Fruit fly (Drosophila melanogaster): Measurements from ENCODE around the gene FoxP.
A peak's percentile ranks its signal among the peaks of the same experiment; 100 is the strongest.

The FoxP gene

DNA sequence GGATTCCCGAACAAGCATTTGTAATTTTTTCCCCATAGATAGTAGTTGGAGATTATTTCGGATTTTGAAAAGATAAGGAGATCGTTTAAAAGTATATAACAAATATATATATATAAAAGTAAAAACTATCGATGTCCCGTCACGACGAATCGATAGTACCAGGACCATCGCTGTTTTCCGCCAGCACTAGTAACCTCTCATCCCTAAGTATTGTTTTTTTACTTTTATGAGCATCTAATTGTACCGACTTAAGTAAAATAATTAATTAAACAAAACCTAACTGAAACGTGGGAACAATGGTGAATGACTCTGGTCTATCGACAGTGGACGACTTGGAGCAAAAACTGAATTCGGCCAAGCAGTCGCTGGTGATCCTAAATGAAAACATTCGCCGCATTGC, 10.0 kb upstream of the FoxP start, which contains the start of gene Pnn (continued):
- TF ChIP-seq klu (GFP tag; IDR thresholded peaks at IDR 0.05), result no peak
- no peak for TF ChIP-seq Hr3 (GFP tag; optimal IDR thresholded peaks at IDR 0.05)
- TF ChIP-seq emc (GFP tag; optimal IDR thresholded peaks at IDR 0.05), result no peak
- no peak for TF ChIP-seq Hr51 (GFP tag; optimal IDR thresholded peaks at IDR 0.05)
- TF ChIP-seq CG18262 (tag; optimal IDR thresholded peaks at IDR 0.05), result peak; percentile 17
- no peak for TF ChIP-seq CG7556 (GFP tag; optimal IDR thresholded peaks at IDR 0.05)
- TF ChIP-seq CG3281 (GFP tag; optimal IDR thresholded peaks at IDR 0.05), result no peak
- TF ChIP-seq nmo (GFP tag; optimal IDR thresholded peaks at IDR 0.05), result peak; percentile 47
- TF ChIP-seq bowl (GFP tag; IDR thresholded peaks at IDR 0.05), result no peak
- peak; percentile 21 for TF ChIP-seq B-H2 (GFP tag; optimal IDR thresholded peaks at IDR 0.05)
- no peak for TF ChIP-seq MTF-1 (GFP tag; optimal IDR thresholded peaks at IDR 0.05; ENCODE audit: borderline replicate concordance)
- no peak for TF ChIP-seq wor (GFP tag; IDR thresholded peaks at IDR 0.05)
- TF ChIP-seq CG15479 (GFP tag; optimal IDR thresholded peaks at IDR 0.05), result no peak
- TF ChIP-seq bab2 (GFP tag; optimal IDR thresholded peaks at IDR 0.05), result no peak
- peak; percentile 88 for TF ChIP-seq CG34224 (GFP tag; IDR thresholded peaks at IDR 0.05; ENCODE audit: partially characterized antibody)
- TF ChIP-seq pb (GFP tag; optimal IDR thresholded peaks at IDR 0.05), result no peak
- TF ChIP-seq Nf-YC (tag; optimal IDR thresholded peaks at IDR 0.05), result peak; percentile 32
- peak; percentile 29; the same call in 1 of the 2 replicates for TF ChIP-seq E2f2 (GFP tag; IDR thresholded peaks at IDR 0.05)
- TF ChIP-seq CG14050 (GFP tag; IDR thresholded peaks at IDR 0.05), result no peak
- TF ChIP-seq lmd (GFP tag; IDR thresholded peaks at IDR 0.05), result no peak
- peak; percentile 81 for TF ChIP-seq CG14860 (GFP tag; IDR thresholded peaks at IDR 0.05; ENCODE audit: partially characterized antibody)
- TF ChIP-seq pzg (GFP tag; optimal IDR thresholded peaks at IDR 0.05), result peak; percentile 53
- TF ChIP-seq CG8290 (GFP tag; optimal IDR thresholded peaks at IDR 0.05), result no peak
- TF ChIP-seq CG8290 (tag; optimal IDR thresholded peaks at IDR 0.05), result no peak
- TF ChIP-seq Ets97D (GFP tag; optimal IDR thresholded peaks at IDR 0.05), result no peak
- peak; percentile 65 for TF ChIP-seq sqz (GFP tag; optimal IDR thresholded peaks at IDR 0.05)
- peak; percentile 83 for TF ChIP-seq Sry-δ (GFP tag; optimal IDR thresholded peaks at IDR 0.05)
- no peak for TF ChIP-seq Abd-B (GFP tag; optimal IDR thresholded peaks at IDR 0.05)
- no peak for TF ChIP-seq Dek (tag; optimal IDR thresholded peaks at IDR 0.05)
- peak; percentile 88 for TF ChIP-seq bbx (GFP tag; IDR thresholded peaks at IDR 0.05; ENCODE audit: partially characterized antibody)
- TF ChIP-seq inv (GFP tag; IDR thresholded peaks at IDR 0.05; ENCODE audit: partially characterized antibody), result peak; percentile 86
- TF ChIP-seq CG9797 (GFP tag; optimal IDR thresholded peaks at IDR 0.05), result peak; percentile 17
- no peak for TF ChIP-seq seq (GFP tag; IDR thresholded peaks at IDR 0.05)
- TF ChIP-seq NK7.1 (GFP tag; optimal IDR thresholded peaks at IDR 0.05), result no peak
- no peak for TF ChIP-seq Ada2b (GFP tag; IDR thresholded peaks at IDR 0.05)
- no peak for TF ChIP-seq CG2875 (GFP tag; optimal IDR thresholded peaks at IDR 0.05)
- no peak for TF ChIP-seq CG4282 (GFP tag; optimal IDR thresholded peaks at IDR 0.05)
- no peak for TF ChIP-seq CG6654 (GFP tag; optimal IDR thresholded peaks at IDR 0.05)
- TF ChIP-seq CG6689 (GFP tag; IDR thresholded peaks at IDR 0.05), result no peak
- no peak for TF ChIP-seq CG11696 (GFP tag; IDR thresholded peaks at IDR 0.05)
- no peak for TF ChIP-seq TFAM (GFP tag; optimal IDR thresholded peaks at IDR 0.05)
- peak; percentile 6 for TF ChIP-seq Xbp1 (GFP tag; optimal IDR thresholded peaks at IDR 0.05)
- peak; percentile 81 for TF ChIP-seq Dref (GFP tag; IDR thresholded peaks at IDR 0.05)
- TF ChIP-seq CoRest (tag; optimal IDR thresholded peaks at IDR 0.05), result no peak
- TF ChIP-seq Bteb2 (GFP tag; optimal IDR thresholded peaks at IDR 0.05), result no peak
- no peak for TF ChIP-seq gce (GFP tag; IDR thresholded peaks at IDR 0.05)
- TF ChIP-seq Scr (GFP tag; IDR thresholded peaks at IDR 0.05; ENCODE audit: partially characterized antibody), result peak; percentile 93
- 0 out of 2 replicates have a peak, but pooled peaks have one; percentile 19 for TF ChIP-seq CG32767 (GFP tag; IDR thresholded peaks at IDR 0.05)
- no peak for TF ChIP-seq CG17802 (tag; optimal IDR thresholded peaks at IDR 0.05)
- TF ChIP-seq CG30431 (GFP tag; optimal IDR thresholded peaks at IDR 0.05), result no peak
- no peak for TF ChIP-seq CG15696 (tag; optimal IDR thresholded peaks at IDR 0.05)
- no peak for TF ChIP-seq CG10654 (GFP tag; optimal IDR thresholded peaks at IDR 0.05)
